Worm (Caenorhabditis elegans) whole organism, L1 larva: ENCODE results near the gene B0507.9.

Experiments
- C04F5.9 ChIP-seq: sonication (generic microtip); optimal IDR thresholded peaks from 2 replicates; lab custom pipeline; 2016; ENCODE audit warnings: missing genetic modification characterization, missing compliant biosample characterization
- C16A3.4 ChIP-seq: fragments of 150-350 bp; optimal IDR thresholded peaks from 2 replicates; lab custom pipeline; 2014; ENCODE audit warnings: missing biosample characterization, missing genetic modification characterization
- Y116A8C.19 ChIP-seq: sonication (generic microtip); optimal IDR thresholded peaks from 2 replicates; lab custom pipeline; 2016; ENCODE audit warnings: missing compliant biosample characterization, missing genetic modification characterization, borderline replicate concordance
- aha-1 ChIP-seq: fragments of 150-350 bp; optimal IDR thresholded peaks from 2 replicates; lab custom pipeline; 2014; ENCODE audit warnings: missing biosample characterization, missing genetic modification characterization
- ama-1 ChIP-seq: fragments of 150-350 bp; optimal IDR thresholded peaks from 2 replicates; lab custom pipeline; 2014
- ceh-8 ChIP-seq: fragments of 200-800 bp; sonication (Bioruptor generic); optimal IDR thresholded peaks from 2 replicates; lab custom pipeline; 2018; ENCODE audit warnings: mild to moderate bottlenecking, missing genetic modification characterization, moderate library complexity, missing compliant biosample characterization
- ceh-82 ChIP-seq, 3 experiments: fragments of 150-350 bp in 1 of 3; sonication (generic microtip) in 2 of 3; optimal IDR thresholded peaks; 2 replicates each; lab custom pipeline; 2014 to 2017; ENCODE audit warnings: missing biosample characterization in 3 of 3, missing genetic modification characterization in 3 of 3
- ceh-90 ChIP-seq: sonication (generic microtip); optimal IDR thresholded peaks from 2 replicates; lab custom pipeline; 2016; ENCODE audit warnings: missing genetic modification characterization, missing compliant biosample characterization
- ces-1 ChIP-seq: fragments of 150-350 bp; optimal IDR thresholded peaks from 2 replicates; lab custom pipeline; 2014; ENCODE audit warnings: missing biosample characterization, missing genetic modification reagents, missing genetic modification characterization
- dsc-1 ChIP-seq: sonication (generic microtip); optimal IDR thresholded peaks from 2 replicates; lab custom pipeline; 2016; ENCODE audit warnings: mild to moderate bottlenecking, missing genetic modification characterization, missing compliant biosample characterization
- efl-1 ChIP-seq, 4 experiments: fragments of 150-350 bp; optimal IDR thresholded peaks in 3 of 4; peaks in 1 of 4; 1 replicate in 1 of 4; 2 replicates in 3 of 4; lab custom pipeline; 2014; ENCODE audit warnings: missing biosample characterization in 2 of 4, missing genetic modification characterization in 2 of 4, missing genetic modification reagents in 2 of 4
- efl-3 ChIP-seq: fragments of 200-800 bp; sonication (Bioruptor generic); optimal IDR thresholded peaks from 2 replicates; lab custom pipeline; 2018; ENCODE audit warnings: mild to moderate bottlenecking, missing genetic modification characterization, missing compliant biosample characterization
- ets-5 ChIP-seq: fragments of 200-800 bp; sonication (Bioruptor generic); IDR thresholded peaks from 2 replicates; pipeline ENCODE4 v1.3.6; 2022; ENCODE audit warnings: missing genetic modification characterization, missing compliant biosample characterization
- fkh-8 ChIP-seq: sonication (generic microtip); optimal IDR thresholded peaks from 2 replicates; lab custom pipeline; 2016; ENCODE audit warnings: mild to moderate bottlenecking, missing genetic modification characterization, missing compliant biosample characterization
- grh-1 ChIP-seq: fragments of 200-800 bp; sonication (Bioruptor generic); IDR thresholded peaks from 2 replicates; pipeline ENCODE4 v1.3.6; 2022; ENCODE audit warnings: missing genetic modification reagents, missing genetic modification characterization, missing compliant biosample characterization
- hpl-2 ChIP-seq: fragments of 150-350 bp; optimal IDR thresholded peaks from 2 replicates; lab custom pipeline; 2014; ENCODE audit warnings: missing biosample characterization, missing genetic modification reagents, missing genetic modification characterization
- jun-1 ChIP-seq: fragments of 150-350 bp; optimal IDR thresholded peaks from 2 replicates; lab custom pipeline; 2014; ENCODE audit warnings: missing biosample characterization, missing genetic modification reagents, missing genetic modification characterization
- lin-14 ChIP-seq: fragments of 200-800 bp; sonication (Bioruptor generic); optimal IDR thresholded peaks from 2 replicates; lab custom pipeline; 2018; ENCODE audit warnings: mild to moderate bottlenecking, missing genetic modification characterization, moderate library complexity, missing compliant biosample characterization
- lin-15B ChIP-seq: fragments of 150-350 bp; sonication (generic microtip); optimal IDR thresholded peaks from 3 replicates; lab custom pipeline; 2014; ENCODE audit warnings: missing biosample characterization, missing genetic modification characterization
- lin-35 ChIP-seq, 2 experiments: fragments of 150-350 bp; optimal IDR thresholded peaks; 2 replicates each; lab custom pipeline; 2014; ENCODE audit warnings: missing biosample characterization in 2 of 2, missing genetic modification characterization in 2 of 2, missing genetic modification reagents in 2 of 2
- lin-39 ChIP-seq: fragments of 150-350 bp; optimal IDR thresholded peaks from 2 replicates; lab custom pipeline; 2014; ENCODE audit warnings: missing biosample characterization, missing genetic modification reagents, missing genetic modification characterization
- lsy-2 ChIP-seq, 2 experiments: fragments of 150-350 bp; optimal IDR thresholded peaks; 2 replicates each; lab custom pipeline; 2014; ENCODE audit warnings: missing biosample characterization in 2 of 2, missing genetic modification characterization in 2 of 2
- mab-9 ChIP-seq: fragments of 200-800 bp; sonication (Bioruptor generic); IDR thresholded peaks from 2 replicates; pipeline ENCODE4 v1.3.6; 2022; ENCODE audit warnings: missing genetic modification reagents, missing genetic modification characterization, missing compliant biosample characterization
- mdl-1 ChIP-seq, 2 experiments: fragments of 150-350 bp; optimal IDR thresholded peaks; 2 replicates each; lab custom pipeline; 2014 to 2017; ENCODE audit warnings: missing biosample characterization in 2 of 2, missing genetic modification characterization in 2 of 2, inconsistent platforms in 1 of 2
- nhr-19 ChIP-seq: fragments of 200-800 bp; sonication (Bioruptor generic); conservative IDR thresholded peaks from 2 replicates; pipeline ENCODE4 v1.3.6; 2022; ENCODE audit warnings: missing genetic modification characterization, missing compliant biosample characterization
- nhr-237 ChIP-seq: fragments of 150-350 bp; optimal IDR thresholded peaks from 2 replicates; lab custom pipeline; 2014; ENCODE audit warnings: missing biosample characterization, missing genetic modification characterization
- nhr-71 ChIP-seq: sonication (generic microtip); optimal IDR thresholded peaks from 2 replicates; lab custom pipeline; 2016; ENCODE audit warnings: mild to moderate bottlenecking, missing genetic modification characterization, moderate library complexity, missing compliant biosample characterization
- nhr-77 ChIP-seq: fragments of 150-350 bp; optimal IDR thresholded peaks from 2 replicates; lab custom pipeline; 2014; ENCODE audit warnings: missing biosample characterization, missing genetic modification characterization
- nhr-90 ChIP-seq: sonication (generic microtip); optimal IDR thresholded peaks from 2 replicates; lab custom pipeline; 2016; ENCODE audit warnings: mild to moderate bottlenecking, missing genetic modification characterization, missing compliant biosample characterization; ENCODE audit not compliant: poor library complexity
- pax-3 ChIP-seq: fragments of 200-800 bp; sonication (Bioruptor generic); optimal IDR thresholded peaks from 2 replicates; lab custom pipeline; 2018; ENCODE audit warnings: mild to moderate bottlenecking, missing genetic modification characterization, moderate library complexity, missing compliant biosample characterization
- pqm-1 ChIP-seq: sonication (generic microtip); optimal IDR thresholded peaks from 3 replicates; lab custom pipeline; 2017; ENCODE audit warnings: missing biosample characterization, missing genetic modification characterization
- rnt-1 ChIP-seq: sonication (generic microtip); optimal IDR thresholded peaks from 2 replicates; lab custom pipeline; 2016; ENCODE audit warnings: mild to moderate bottlenecking, missing genetic modification characterization, moderate library complexity, missing compliant biosample characterization
- skn-1 ChIP-seq: fragments of 150-350 bp; optimal IDR thresholded peaks from 2 replicates; lab custom pipeline; 2014; ENCODE audit warnings: missing biosample characterization, missing genetic modification characterization
- snu-23 ChIP-seq: sonication (generic microtip); optimal IDR thresholded peaks from 2 replicates; lab custom pipeline; 2016; ENCODE audit warnings: missing genetic modification characterization, missing compliant biosample characterization
- sup-37 ChIP-seq: fragments of 200-800 bp; sonication (Bioruptor generic); optimal IDR thresholded peaks from 2 replicates; lab custom pipeline; 2018; ENCODE audit warnings: mild to moderate bottlenecking, missing genetic modification characterization, missing compliant biosample characterization
- swsn-7 ChIP-seq: sonication (generic microtip); optimal IDR thresholded peaks from 2 replicates; lab custom pipeline; 2016; ENCODE audit warnings: missing genetic modification characterization, missing compliant biosample characterization
- unc-62 ChIP-seq: fragments of 150-350 bp; optimal IDR thresholded peaks from 2 replicates; lab custom pipeline; 2014; ENCODE audit warnings: missing biosample characterization, missing genetic modification reagents, missing genetic modification characterization
- unc-98 ChIP-seq: fragments of 200-800 bp; sonication (Bioruptor generic); IDR thresholded peaks from 2 replicates; pipeline ENCODE4 v1.3.6; 2022; ENCODE audit warnings: missing genetic modification characterization, missing compliant biosample characterization
- zag-1 ChIP-seq: fragments of 150-350 bp; optimal IDR thresholded peaks from 2 replicates; lab custom pipeline; 2014; ENCODE audit warnings: missing biosample characterization, missing genetic modification characterization

Gene B0507.9

ce11 chrV:8789345-8789744, 23.5 kb upstream of the B0507.9 start:
- TF ChIP-seq hpl-2 (no peak), unc-98 (no peak), ets-5 (GFP tag; lab: Robert Waterston, UW) (no peak), lin-14 (GFP tag; lab: Kevin White, UChicago) (no peak), fkh-8 (tag; lab: Kevin White, UChicago) (no peak), swsn-7 (tag; lab: Kevin White, UChicago) (no peak), pqm-1 (no peak)
- TF ChIP-seq, all 84 proteins: peak for 0

DNA sequence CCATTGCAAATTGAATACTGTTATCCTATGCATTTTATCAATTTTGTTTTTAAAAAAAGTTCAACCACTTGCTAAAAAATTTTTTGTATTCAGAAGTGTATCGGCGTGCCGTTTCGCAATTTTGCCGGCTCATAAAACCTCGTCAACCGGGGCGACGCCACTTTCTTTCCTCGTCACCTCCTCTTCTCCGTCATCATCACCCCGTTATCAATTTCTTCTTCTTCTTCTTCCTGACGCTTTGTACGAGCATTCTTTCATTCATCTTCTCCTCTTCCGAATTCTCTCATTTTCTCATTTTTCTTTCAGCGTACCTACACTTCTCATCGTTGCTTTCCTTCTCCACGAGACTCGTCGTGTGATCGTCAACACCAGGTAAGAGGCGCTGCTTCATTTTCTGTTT, 20.4 kb upstream of the B0507.9 start, which contains the start of gene sup-37:
Gene sup-37 (plus strand): TSS at position 301 of the 400 bp plus-strand sequence.
- TF ChIP-seq lin-14 (GFP tag; lab: Kevin White, UChicago) (no peak), nhr-19 (GFP tag; lab: Robert Waterston, UW) (no peak), lin-39 (tag; lab: Kevin White, UChicago) (no peak), ces-1 (GFP tag; lab: Kevin White, UChicago) (no peak), Y116A8C.19 (tag; lab: Kevin White, UChicago) (no peak), mab-9 (no peak), sup-37 (GFP tag; lab: Kevin White, UChicago) (no peak), ama-1 (lab: Kevin White, UChicago) (no peak), nhr-237 (no peak), lin-15B (no peak), skn-1 (tag; lab: Kevin White, UChicago) (no peak), ceh-82 (tag; optimal IDR thresholded peaks at IDR 0.05; lab: Kevin White, UChicago) (no peak), pax-3 (tag; lab: Kevin White, UChicago) (no peak)

DNA sequence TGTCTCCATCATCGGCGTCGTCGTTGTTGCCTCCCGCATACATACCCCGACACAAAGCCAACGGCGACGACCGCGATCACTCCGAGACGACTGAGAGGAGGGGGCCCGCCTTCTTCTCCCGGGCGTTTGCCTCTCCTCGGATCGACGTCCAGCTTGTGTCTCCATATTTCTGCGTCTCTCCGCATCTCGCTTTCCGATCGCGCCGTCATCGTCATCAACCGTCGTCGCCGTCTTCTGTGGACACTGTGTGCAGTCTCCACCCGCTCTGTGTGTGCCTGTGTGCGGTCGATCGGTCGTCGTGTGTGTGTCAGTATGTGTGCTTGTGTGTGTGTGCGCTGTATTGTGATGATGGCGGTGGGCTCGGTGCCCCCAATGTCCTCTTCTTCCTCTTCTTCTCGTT, 19.7 kb upstream of the B0507.9 start:
- TF ChIP-seq ces-1 (GFP tag; lab: Kevin White, UChicago) (no peak), mdl-1 (tag; optimal IDR thresholded peaks at IDR 0.05; lab: Kevin White, UChicago) (peak in 1 of 2 experiments; percentile 18), nhr-90 (tag; lab: Kevin White, UChicago) (peak; percentile 29), nhr-77 (tag; lab: Kevin White, UChicago) (no peak), aha-1 (tag; lab: Kevin White, UChicago) (no peak), ceh-90 (tag; lab: Kevin White, UChicago) (no peak), snu-23 (GFP tag; lab: Kevin White, UChicago) (peak; percentile 18), nhr-19 (GFP tag; lab: Robert Waterston, UW) (no peak; the same call in 1 of the 2 replicates), nhr-71 (tag; lab: Kevin White, UChicago) (peak; percentile 48), zag-1 (tag; lab: Kevin White, UChicago) (no peak), lsy-2 (tag; optimal IDR thresholded peaks at IDR 0.05; lab: Kevin White, UChicago) (peak in 1 of 2 experiments; percentile 21), rnt-1 (peak; percentile 49), lin-35 (GFP tag; optimal IDR thresholded peaks at IDR 0.05; lab: Kevin White, UChicago) (peak in 1 of 2 experiments; percentile 19), jun-1 (tag; lab: Kevin White, UChicago) (peak; percentile 1), C16A3.4 (tag; lab: Kevin White, UChicago) (peak; percentile 13), lin-14 (GFP tag; lab: Kevin White, UChicago) (peak; percentile 66), grh-1 (GFP tag; lab: Robert Waterston, UW) (no peak), unc-62 (no peak), efl-1 (optimal IDR thresholded peaks at IDR 0.05; lab: Kevin White, UChicago) (no peak), efl-1 (GFP tag; optimal IDR thresholded peaks at IDR 0.05 in 1 of 2; lab: Kevin White, UChicago) (peak in 1 of 2 experiments; percentile 70), swsn-7 (tag; lab: Kevin White, UChicago) (peak; percentile 14), C04F5.9 (tag; lab: Kevin White, UChicago) (no peak), efl-3 (GFP tag; lab: Kevin White, UChicago) (no peak), dsc-1 (tag; lab: Kevin White, UChicago) (peak; percentile 29), ceh-8 (GFP tag; lab: Kevin White, UChicago) (peak; percentile 39)
